Worm (Caenorhabditis elegans) whole organism, late embryonic: ENCODE results near the gene dhs-8.

ENCODE experiments used
- C08G9.2 ChIP-seq: sonication (generic microtip); optimal IDR thresholded peaks from 2 replicates; lab custom pipeline; 2016; ENCODE audit warnings: mild to moderate bottlenecking, missing genetic modification characterization, moderate library complexity, missing compliant biosample characterization
- F13H6.1 ChIP-seq: sonication (generic microtip); optimal IDR thresholded peaks from 2 replicates; lab custom pipeline; 2016; ENCODE audit warnings: missing genetic modification characterization, missing compliant biosample characterization
- T23F11.4 ChIP-seq: fragments of 200-800 bp; sonication (Bioruptor generic); optimal IDR thresholded peaks from 2 replicates; lab custom pipeline; 2018; ENCODE audit warnings: mild to moderate bottlenecking, missing genetic modification characterization, missing compliant biosample characterization
- Y22D7AL.16 ChIP-seq: sonication (generic microtip); optimal IDR thresholded peaks from 2 replicates; lab custom pipeline; 2016; ENCODE audit warnings: missing genetic modification characterization, missing compliant biosample characterization
- ahr-1 ChIP-seq: sonication (generic microtip); optimal IDR thresholded peaks from 2 replicates; lab custom pipeline; 2016; ENCODE audit warnings: missing genetic modification characterization, missing compliant biosample characterization
- ama-1 ChIP-seq: fragments of 150-350 bp; optimal IDR thresholded peaks from 2 replicates; lab custom pipeline; 2014
- ceh-19 ChIP-seq: fragments of 200-800 bp; sonication (Bioruptor generic); optimal IDR thresholded peaks from 2 replicates; lab custom pipeline; 2018; ENCODE audit warnings: mild to moderate bottlenecking, missing genetic modification characterization, missing compliant biosample characterization
- ceh-2 ChIP-seq: sonication (generic microtip); optimal IDR thresholded peaks from 2 replicates; lab custom pipeline; 2016; ENCODE audit warnings: missing genotype, missing genetic modification characterization, missing compliant biosample characterization
- ceh-22 ChIP-seq: sonication (generic microtip); optimal IDR thresholded peaks from 2 replicates; lab custom pipeline; 2017; ENCODE audit warnings: missing biosample characterization, missing genetic modification characterization
- ceh-24 ChIP-seq: sonication (generic microtip); optimal IDR thresholded peaks from 2 replicates; lab custom pipeline; 2016; ENCODE audit warnings: mild to moderate bottlenecking, missing genetic modification characterization, missing compliant biosample characterization
- ceh-31 ChIP-seq: sonication (generic microtip); optimal IDR thresholded peaks from 2 replicates; lab custom pipeline; 2016; ENCODE audit warnings: missing genetic modification characterization, missing compliant biosample characterization
- ceh-34 ChIP-seq: sonication (generic microtip); optimal IDR thresholded peaks from 2 replicates; lab custom pipeline; 2016; ENCODE audit warnings: mild to moderate bottlenecking, missing genetic modification characterization, missing compliant biosample characterization
- ceh-48 ChIP-seq: sonication (generic microtip); optimal IDR thresholded peaks from 2 replicates; lab custom pipeline; 2016; ENCODE audit warnings: missing genetic modification characterization, inconsistent platforms, missing compliant biosample characterization
- dve-1 ChIP-seq: sonication (generic microtip); optimal IDR thresholded peaks from 2 replicates; lab custom pipeline; 2017; ENCODE audit warnings: antibody characterized with exemption, mild to moderate bottlenecking, missing genetic modification characterization, missing compliant biosample characterization
- elt-2 ChIP-seq: sonication (generic microtip); optimal IDR thresholded peaks from 2 replicates; lab custom pipeline; 2016; ENCODE audit warnings: missing genetic modification reagents, missing genetic modification characterization, missing compliant biosample characterization
- ets-4 ChIP-seq: sonication (generic microtip); optimal IDR thresholded peaks from 2 replicates; lab custom pipeline; 2016; ENCODE audit warnings: missing genetic modification characterization, missing compliant biosample characterization
- eyg-1 ChIP-seq: sonication (generic microtip); optimal IDR thresholded peaks from 2 replicates; lab custom pipeline; 2016; ENCODE audit warnings: missing genotype, missing genetic modification characterization, missing compliant biosample characterization
- fax-1 ChIP-seq: sonication (generic microtip); optimal IDR thresholded peaks from 2 replicates; lab custom pipeline; 2016; ENCODE audit warnings: missing genotype, missing genetic modification characterization, missing compliant biosample characterization
- fkh-10 ChIP-seq: fragments of 150-350 bp; optimal IDR thresholded peaks from 2 replicates; lab custom pipeline; 2014; ENCODE audit warnings: missing biosample characterization, missing genetic modification reagents, missing genetic modification characterization
- fkh-6 ChIP-seq: sonication (generic microtip); optimal IDR thresholded peaks from 2 replicates; lab custom pipeline; 2016; ENCODE audit warnings: missing genetic modification characterization, missing compliant biosample characterization
- hlh-15 ChIP-seq: sonication (generic microtip); optimal IDR thresholded peaks from 2 replicates; lab custom pipeline; 2016; ENCODE audit warnings: missing genetic modification characterization, missing compliant biosample characterization
- hlh-6 ChIP-seq: sonication (generic microtip); optimal IDR thresholded peaks from 2 replicates; lab custom pipeline; 2016; ENCODE audit warnings: missing genotype, missing genetic modification characterization, missing compliant biosample characterization
- lin-11 ChIP-seq: fragments of 200-800 bp; sonication (Bioruptor generic); optimal IDR thresholded peaks from 2 replicates; lab custom pipeline; 2018; ENCODE audit warnings: mild to moderate bottlenecking, missing genetic modification characterization, missing compliant biosample characterization
- madf-2 ChIP-seq: sonication (generic microtip); optimal IDR thresholded peaks from 2 replicates; lab custom pipeline; 2017; ENCODE audit warnings: missing genetic modification characterization, missing compliant biosample characterization
- nfya-1 ChIP-seq: sonication (generic microtip); optimal IDR thresholded peaks from 2 replicates; lab custom pipeline; 2017; ENCODE audit warnings: missing genetic modification characterization, mild to moderate bottlenecking, missing compliant biosample characterization, antibody characterized with exemption, moderate library complexity
- nhr-232 ChIP-seq: sonication (generic microtip); optimal IDR thresholded peaks from 2 replicates; lab custom pipeline; 2016; ENCODE audit warnings: missing genetic modification characterization, missing compliant biosample characterization
- odd-2 ChIP-seq: sonication (generic microtip); optimal IDR thresholded peaks from 2 replicates; lab custom pipeline; 2017; ENCODE audit warnings: antibody characterized with exemption, mild to moderate bottlenecking, missing genetic modification characterization, missing compliant biosample characterization
- pag-3 ChIP-seq: sonication (generic microtip); optimal IDR thresholded peaks from 2 replicates; lab custom pipeline; 2016; ENCODE audit warnings: missing compliant biosample characterization, missing genetic modification characterization, borderline replicate concordance
- pat-9 ChIP-seq: fragments of 200-800 bp; sonication (Bioruptor generic); optimal IDR thresholded peaks from 2 replicates; lab custom pipeline; 2018; ENCODE audit warnings: mild to moderate bottlenecking, missing genetic modification characterization, moderate library complexity, missing compliant biosample characterization
- pha-2 ChIP-seq: sonication (generic microtip); optimal IDR thresholded peaks from 2 replicates; lab custom pipeline; 2017; ENCODE audit warnings: mild to moderate bottlenecking, missing genetic modification characterization, missing compliant biosample characterization
- ref-2 ChIP-seq: sonication (generic microtip); optimal IDR thresholded peaks from 2 replicates; lab custom pipeline; 2016; ENCODE audit warnings: missing genetic modification characterization, missing compliant biosample characterization
- sdc-2 ChIP-seq: sonication (generic microtip); optimal IDR thresholded peaks from 2 replicates; lab custom pipeline; 2016; ENCODE audit warnings: missing genotype, missing genetic modification characterization, missing compliant biosample characterization
- sox-2 ChIP-seq: fragments of 200-800 bp; sonication (Bioruptor generic); IDR thresholded peaks from 2 replicates; pipeline ENCODE4 v1.3.6; 2022; ENCODE audit warnings: missing genetic modification reagents, missing genetic modification characterization, missing compliant biosample characterization
- tbx-7 ChIP-seq: sonication (generic microtip); optimal IDR thresholded peaks from 2 replicates; lab custom pipeline; 2016; ENCODE audit warnings: missing genotype, missing genetic modification characterization, missing compliant biosample characterization
- unc-3 ChIP-seq, 2 experiments: fragments of 200-800 bp in 1 of 2; sonication (Bioruptor generic) in 1 of 2; sonication (generic microtip) in 1 of 2; conservative IDR thresholded peaks in 1 of 2; optimal IDR thresholded peaks in 1 of 2; 2 replicates each; pipeline versions ENCODE4 v1.3.6 to Lab custom; 2016 to 2022; ENCODE audit warnings: missing compliant biosample characterization in 2 of 2, missing genetic modification characterization in 2 of 2, missing genetic modification reagents in 1 of 2
- unc-42 ChIP-seq: sonication (generic microtip); optimal IDR thresholded peaks from 2 replicates; lab custom pipeline; 2016; ENCODE audit warnings: missing genotype, missing genetic modification characterization, missing compliant biosample characterization
- unc-55 ChIP-seq: sonication (generic microtip); optimal IDR thresholded peaks from 2 replicates; lab custom pipeline; 2017; ENCODE audit warnings: missing biosample characterization, missing genetic modification reagents, missing genetic modification characterization
- zip-5 ChIP-seq: sonication (generic microtip); optimal IDR thresholded peaks from 2 replicates; lab custom pipeline; 2016; ENCODE audit warnings: missing genetic modification characterization, missing compliant biosample characterization

The dhs-8 gene

DNA sequence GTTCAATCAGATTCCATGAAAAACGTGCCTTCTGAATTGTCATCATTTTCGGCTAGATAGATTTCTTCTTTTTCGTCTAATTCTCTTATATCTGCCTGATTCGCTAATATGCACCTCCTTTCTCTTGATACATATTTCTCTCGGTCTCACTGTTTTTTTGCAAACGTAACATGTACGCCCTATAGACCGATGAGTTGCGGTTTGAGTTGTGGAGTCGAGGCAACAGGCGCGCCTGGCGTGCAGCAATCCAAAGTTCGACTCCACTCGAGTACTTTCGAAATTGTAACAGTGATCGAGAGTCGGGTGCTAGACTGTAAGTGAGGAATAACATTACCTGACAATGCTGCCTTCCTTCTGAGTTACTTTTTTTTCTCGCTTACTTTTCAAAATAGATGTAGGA lies 1.0 kb upstream of the dhs-8 start (continued):
- TF ChIP-seq pag-3 = peak; percentile 4
- TF ChIP-seq nfya-1 (tag; lab: Kevin White, UChicago) = peak; percentile 77
- TF ChIP-seq unc-42 (tag; lab: Kevin White, UChicago) = peak; percentile 10
- peak; percentile 66 for TF ChIP-seq ceh-2 (tag; lab: Kevin White, UChicago)
- peak; percentile 78 for TF ChIP-seq unc-3 (GFP tag; conservative IDR thresholded peaks at IDR 0.05; lab: Robert Waterston, UW)
- peak; percentile 80 for TF ChIP-seq unc-3 (tag; optimal IDR thresholded peaks at IDR 0.05; lab: Kevin White, UChicago)
- no peak for TF ChIP-seq fkh-10
- TF ChIP-seq lin-11 (tag; lab: Kevin White, UChicago) = peak; percentile 80
- TF ChIP-seq tbx-7 (tag; lab: Kevin White, UChicago) = peak; percentile 53
- TF ChIP-seq C08G9.2 (tag; lab: Kevin White, UChicago) = peak; percentile 83
- peak; percentile 58 for TF ChIP-seq odd-2
- peak; percentile 86 for TF ChIP-seq madf-2 (tag; lab: Kevin White, UChicago)
- TF ChIP-seq dve-1 (tag; lab: Kevin White, UChicago) = peak; percentile 88
- TF ChIP-seq ama-1 = no peak
- TF ChIP-seq ceh-22 = peak; percentile 35
- peak; percentile 68 for TF ChIP-seq fax-1 (tag; lab: Kevin White, UChicago)

DNA sequence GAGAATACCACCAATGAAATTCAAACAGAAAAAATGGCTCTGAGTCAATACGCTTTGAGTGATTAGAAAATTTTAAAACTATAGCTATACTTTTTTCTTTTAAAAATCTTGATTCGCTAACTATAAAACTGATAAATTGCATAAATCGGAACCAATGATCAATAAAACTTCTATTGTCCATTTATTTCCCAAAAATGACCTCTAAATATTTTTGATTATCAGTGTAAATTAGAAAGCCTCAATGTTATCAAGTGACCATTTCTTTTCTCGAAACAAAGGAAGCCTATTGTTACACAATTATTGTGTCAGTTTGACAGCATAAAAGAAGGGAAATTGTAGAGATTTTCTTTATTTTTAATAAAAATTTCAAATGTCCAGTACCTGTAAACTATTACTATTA lies 2.3 kb downstream of the dhs-8 start, which contains the start of gene K10H10.4:
Gene K10H10.4 (plus strand): TSS at position 301 of the 400 bp plus-strand sequence.
- no peak for TF ChIP-seq Y22D7AL.16 (tag; lab: Kevin White, UChicago)

DNA sequence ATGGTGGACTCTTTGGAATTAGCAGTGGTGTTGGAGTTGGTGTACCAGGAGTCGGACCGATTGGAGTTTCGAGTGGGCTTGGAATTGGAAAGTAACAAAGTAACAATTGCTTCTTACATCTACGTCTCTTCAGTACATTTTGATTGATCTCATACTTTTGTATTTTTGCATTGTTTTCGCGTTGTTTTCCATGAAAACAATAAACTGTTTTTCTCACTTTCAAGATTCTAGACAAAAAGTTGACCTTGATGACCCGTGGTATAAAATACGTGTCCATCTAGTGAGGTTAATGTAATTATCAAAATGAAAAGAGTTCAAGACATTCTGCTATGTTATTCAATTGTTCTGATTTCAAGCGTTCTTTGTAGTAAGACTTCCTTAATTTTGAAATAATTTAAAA lies 3.6 kb downstream of the dhs-8 start, which contains the start of gene K10H10.5:
Gene K10H10.5 (plus strand): TSS at position 301 of the 400 bp plus-strand sequence.
- no peak for TF ChIP-seq ahr-1
- no peak for TF ChIP-seq ceh-34 (tag; lab: Kevin White, UChicago)
- TF ChIP-seq sox-2 (GFP tag; lab: Robert Waterston, UW) = no peak
- no peak for TF ChIP-seq nhr-232
- no peak for TF ChIP-seq F13H6.1
- no peak for TF ChIP-seq elt-2 (tag; lab: Kevin White, UChicago)
- no peak for TF ChIP-seq eyg-1 (tag; lab: Kevin White, UChicago)
- TF ChIP-seq fkh-6 = no peak
- no peak for TF ChIP-seq sdc-2 (tag; lab: Kevin White, UChicago)
- no peak for TF ChIP-seq ceh-22
- TF ChIP-seq ceh-19 = no peak
- TF ChIP-seq, all 69 proteins: peak for 0

DNA sequence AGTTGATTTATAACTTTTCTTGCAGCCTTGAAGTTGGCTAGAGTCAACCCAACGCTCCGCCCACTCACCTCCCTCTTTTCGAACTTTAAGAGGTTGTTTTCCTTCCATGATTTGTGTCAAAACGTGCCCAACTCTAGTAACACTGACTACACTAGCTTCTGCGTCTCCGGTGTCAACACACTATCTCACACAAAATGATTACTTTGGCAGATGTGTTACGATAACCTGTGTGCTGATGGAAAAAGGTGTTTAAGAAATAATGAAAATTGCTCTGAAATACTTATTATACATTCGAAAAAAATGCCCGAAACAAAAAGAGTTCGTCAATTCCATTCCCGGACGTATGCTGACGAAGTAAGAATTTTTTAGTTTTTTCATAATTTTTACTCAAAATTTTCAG lies 5.2 kb downstream of the dhs-8 start, which contains the start of gene K10H10.6:
Gene K10H10.6 (plus strand): TSS at position 301 of the 400 bp plus-strand sequence.
- TF ChIP-seq hlh-15 (no peak), dve-1 (tag; lab: Kevin White, UChicago) (no peak), unc-55 (GFP tag; lab: Kevin White, UChicago) (no peak), nhr-232 (no peak), T23F11.4 (GFP tag; lab: Kevin White, UChicago) (no peak), ets-4 (no peak), zip-5 (tag; lab: Kevin White, UChicago) (no peak), lin-11 (tag; lab: Kevin White, UChicago) (no peak), F13H6.1 (no peak), ahr-1 (no peak), unc-42 (tag; lab: Kevin White, UChicago) (no peak), hlh-6 (tag; lab: Kevin White, UChicago) (no peak), unc-3 (GFP tag; conservative IDR thresholded peaks at IDR 0.05; lab: Robert Waterston, UW) (no peak), unc-3 (tag; optimal IDR thresholded peaks at IDR 0.05; lab: Kevin White, UChicago) (no peak)
- TF ChIP-seq, all 69 proteins: peak for 0

DNA sequence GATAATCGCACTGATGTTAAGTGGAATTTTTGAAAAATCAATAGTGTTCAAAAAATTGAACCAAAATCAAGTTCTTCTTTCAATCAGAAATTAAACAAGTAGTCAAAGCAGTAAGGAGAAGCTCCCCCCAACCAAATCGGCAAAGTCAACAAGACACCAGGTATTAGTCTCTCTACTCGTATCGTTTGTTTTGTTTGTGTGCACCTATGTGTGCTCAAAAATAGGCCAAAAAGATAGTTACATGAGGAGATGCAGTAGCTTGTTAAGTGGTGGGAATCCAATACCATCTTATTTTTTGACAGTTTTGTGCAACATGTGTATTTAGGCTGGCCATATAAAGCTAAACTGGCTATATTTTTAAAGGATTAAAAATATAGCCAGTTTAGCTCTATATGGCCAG lies 8.4 kb downstream of the dhs-8 start, which contains the start of gene K10H10.12:
Gene K10H10.12 (minus strand): TSS at position 101 of the 400 bp plus-strand sequence.
- TF ChIP-seq fax-1 (tag; lab: Kevin White, UChicago) (no peak), F13H6.1 (no peak), ceh-19 (no peak), pat-9 (tag; lab: Kevin White, UChicago) (no peak), ceh-31 (tag; lab: Kevin White, UChicago) (no peak), ahr-1 (no peak), sox-2 (GFP tag; lab: Robert Waterston, UW) (no peak), ref-2 (tag; lab: Kevin White, UChicago) (no peak), unc-55 (GFP tag; lab: Kevin White, UChicago) (no peak), pha-2 (tag; lab: Kevin White, UChicago) (no peak), ceh-24 (tag; lab: Kevin White, UChicago) (no peak), lin-11 (tag; lab: Kevin White, UChicago) (no peak), ceh-48 (tag; lab: Kevin White, UChicago) (no peak), pag-3 (no peak), fkh-10 (no peak)
